Worm (Caenorhabditis elegans): ENCODE data around the gene R07B7.6.

DNA sequence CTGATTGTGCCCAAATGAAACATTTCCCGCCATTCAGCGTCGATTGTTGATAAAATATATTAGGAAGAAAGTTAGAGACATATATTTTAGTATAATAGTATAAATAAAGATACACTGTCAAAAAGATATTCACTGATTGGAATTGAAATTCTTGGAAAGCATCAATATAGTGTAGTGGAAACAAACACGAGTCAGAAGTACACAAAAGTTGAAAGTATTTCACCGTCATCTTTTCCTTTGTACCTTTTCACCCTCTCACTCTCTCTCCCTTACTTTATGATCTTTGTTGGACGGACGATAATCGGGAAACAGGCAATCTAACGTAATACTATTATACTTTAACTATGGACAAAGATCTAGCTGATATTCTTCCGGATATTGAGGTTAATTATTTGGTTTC, 19.2 kb upstream of the R07B7.6 start, which contains the start of gene nhr-208:
- TF ChIP-seq W03F9.2 (tag; optimal IDR thresholded peaks at IDR 0.05): no peak
- no peak for TF ChIP-seq him-1 (tag; optimal IDR thresholded peaks at IDR 0.05)
